Worm (Caenorhabditis elegans) whole organism, L4/young adult: ENCODE measurements around the gene T26A8.4.
A peak's percentile ranks its signal among the peaks of the same experiment; 100 is the strongest.
"Not testable (repeated sequence)": the region's sequence is repeated elsewhere in the genome, so short reads cannot be mapped to it uniquely, and the experiment has no call there.

Source experiments
- W03F9.2 ChIP-seq: fragments of 150-350 bp; optimal IDR thresholded peaks from 2 replicates; lab custom pipeline; 2014; ENCODE audit warnings: missing biosample characterization, missing genetic modification characterization
- dao-5 ChIP-seq: sonication (generic microtip); optimal IDR thresholded peaks from 2 replicates; lab custom pipeline; 2016; ENCODE audit warnings: missing genotype, missing genetic modification characterization, moderate library complexity, missing compliant biosample characterization
- him-1 ChIP-seq: sonication (generic microtip); optimal IDR thresholded peaks from 2 replicates; lab custom pipeline; 2016; ENCODE audit warnings: missing genotype, missing genetic modification reagents, missing genetic modification characterization, missing compliant biosample characterization

T26A8.4 gene

ce11 chrIV:8394105-8394504, 38.6 kb downstream of the T26A8.4 start, which contains the start of gene D2096.11:
Gene D2096.11, minus strand, starts transcription at chrIV:8394205.
- TF ChIP-seq him-1 (tag; lab: Kevin White, UChicago) = no peak
- no peak for TF ChIP-seq W03F9.2
- no peak for TF ChIP-seq dao-5 (tag; lab: Kevin White, UChicago)

- TF ChIP-seq dao-5 (tag; lab: Kevin White, UChicago); W03F9.2; him-1 (tag; lab: Kevin White, UChicago): not testable (repeated sequence)
Observed at ce11 chrIV:8389139-8389538, 43.6 kb downstream of the T26A8.4 start, which contains the start of gene D2096.10. Gene D2096.10, minus strand, starts transcription at chrIV:8389239.

ce11 chrIV:8385662-8386061, 47.0 kb downstream of the T26A8.4 start:
- TF ChIP-seq him-1 (tag; lab: Kevin White, UChicago) = no peak
- TF ChIP-seq dao-5 (tag; lab: Kevin White, UChicago) = no peak
- no peak for TF ChIP-seq W03F9.2

ce11 chrIV:8384737-8385136, 48.0 kb downstream of the T26A8.4 start:
- no peak for TF ChIP-seq dao-5 (tag; lab: Kevin White, UChicago)
- no peak for TF ChIP-seq W03F9.2
- TF ChIP-seq him-1 (tag; lab: Kevin White, UChicago) = no peak

- no peak for TF ChIP-seq him-1 (tag; lab: Kevin White, UChicago)
- TF ChIP-seq dao-5 (tag; lab: Kevin White, UChicago) = no peak
- no peak for TF ChIP-seq W03F9.2
Observed at ce11 chrIV:8382695-8383094, 50.0 kb downstream of the T26A8.4 start, which contains the start of gene D2096.9. Gene D2096.9, minus strand, starts transcription at chrIV:8382795.

ce11 chrIV:8380266-8380850, 52.3 kb downstream of the T26A8.4 start:
- no peak for TF ChIP-seq him-1 (tag; lab: Kevin White, UChicago)
- no peak for TF ChIP-seq dao-5 (tag; lab: Kevin White, UChicago)
- no peak for TF ChIP-seq W03F9.2

- TF ChIP-seq W03F9.2 (no peak), dao-5 (tag; lab: Kevin White, UChicago) (no peak), him-1 (tag; lab: Kevin White, UChicago) (no peak)
Observed at ce11 chrIV:8379683-8380082, 53.0 kb downstream of the T26A8.4 start, which contains the start of gene praf-3. Gene praf-3, plus strand, starts transcription at chrIV:8379983.

- no peak for TF ChIP-seq dao-5 (tag; lab: Kevin White, UChicago)
- peak; percentile 89 for TF ChIP-seq W03F9.2
- no peak for TF ChIP-seq him-1 (tag; lab: Kevin White, UChicago)
Observed at ce11 chrIV:8379278-8379677, 53.4 kb downstream of the T26A8.4 start, which contains the start of gene nap-1. Gene nap-1, minus strand, starts transcription at chrIV:8379319.
